Fruit fly (Drosophila melanogaster) whole organism, embryonic: ENCODE data around the gene CG5808.

Experiments
- ATbp ChIP-seq: fragments of 200-800 bp; sonication (Bioruptor generic); optimal IDR thresholded peaks from 2 replicates; lab custom pipeline; 2017; ENCODE audit warnings: missing biosample characterization, mild to moderate bottlenecking, missing genetic modification characterization, missing genetic modification reagents
- Aef1 ChIP-seq: fragments of 200-800 bp; sonication (Bioruptor generic); IDR thresholded peaks from 3 replicates; pipeline ENCODE4 v1.3.6; 2022; ENCODE audit warnings: missing biosample characterization, missing genetic modification characterization
- Atf-2 ChIP-seq: fragments of 200-800 bp; sonication (Bioruptor generic); optimal IDR thresholded peaks from 2 replicates; lab custom pipeline; 2016; ENCODE audit warnings: missing biosample characterization, missing genetic modification characterization
- Bdp1 ChIP-seq: fragments of 200-800 bp; sonication (Bioruptor generic); optimal IDR thresholded peaks from 3 replicates; lab custom pipeline; 2016; ENCODE audit warnings: missing biosample characterization, missing genetic modification characterization
- C15 ChIP-seq: fragments of 200-800 bp; sonication (Bioruptor generic); IDR thresholded peaks from 3 replicates; pipeline ENCODE4 v1.3.6; 2022; ENCODE audit warnings: missing biosample characterization, missing genetic modification characterization
- CG10366 ChIP-seq: fragments of 200-800 bp; sonication (Bioruptor generic); IDR thresholded peaks from 2 replicates; pipeline ENCODE4 v1.3.6; 2022; ENCODE audit warnings: missing biosample characterization, missing genetic modification characterization
- CG10462 ChIP-seq: fragments of 200-800 bp; sonication (Bioruptor generic); optimal IDR thresholded peaks from 2 replicates; lab custom pipeline; 2016; ENCODE audit warnings: missing biosample characterization, missing genetic modification characterization
- CG11085 ChIP-seq: fragments of 200-800 bp; sonication (Bioruptor generic); IDR thresholded peaks from 2 replicates; pipeline ENCODE4 v1.3.6; 2022; ENCODE audit warnings: missing biosample characterization, missing genetic modification characterization
- CG11398 ChIP-seq: fragments of 200-800 bp; sonication (Bioruptor generic); optimal IDR thresholded peaks from 2 replicates; lab custom pipeline; 2016; ENCODE audit warnings: missing biosample characterization, missing genetic modification characterization
- CG12299 ChIP-seq: fragments of 200-800 bp; sonication (Bioruptor generic); optimal IDR thresholded peaks from 2 replicates; lab custom pipeline; 2018; ENCODE audit warnings: missing biosample characterization, mild to moderate bottlenecking, missing genetic modification characterization
- CG12769 ChIP-seq: fragments of 200-800 bp; sonication (Bioruptor generic); optimal IDR thresholded peaks from 2 replicates; lab custom pipeline; 2019; ENCODE audit warnings: missing biosample characterization, mild to moderate bottlenecking, missing genetic modification characterization, moderate library complexity
- CG13424 ChIP-seq: fragments of 200-800 bp; sonication (Bioruptor generic); optimal IDR thresholded peaks from 2 replicates; lab custom pipeline; 2019; ENCODE audit warnings: missing biosample characterization, mild to moderate bottlenecking, missing genetic modification characterization, moderate library complexity
- CG13775 ChIP-seq: fragments of 200-800 bp; sonication (Bioruptor generic); optimal IDR thresholded peaks from 3 replicates; lab custom pipeline; 2017; ENCODE audit warnings: missing biosample characterization, mild to moderate bottlenecking, missing genetic modification characterization
- CG14014 ChIP-seq: fragments of 200-800 bp; sonication (Bioruptor generic); IDR thresholded peaks from 2 replicates; pipeline ENCODE4 v1.3.6; 2022; ENCODE audit warnings: missing biosample characterization, missing genetic modification characterization
- CG15011 ChIP-seq: fragments of 200-800 bp; sonication (Bioruptor generic); optimal IDR thresholded peaks from 3 replicates; lab custom pipeline; 2018; ENCODE audit warnings: missing biosample characterization, mild to moderate bottlenecking, missing genetic modification characterization
- CG15073 ChIP-seq: fragments of 200-800 bp; sonication (Bioruptor generic); optimal IDR thresholded peaks from 2 replicates; lab custom pipeline; 2016; ENCODE audit warnings: missing biosample characterization, missing genetic modification characterization
- CG15601 ChIP-seq: fragments of 200-800 bp; sonication (Bioruptor generic); optimal IDR thresholded peaks from 3 replicates; lab custom pipeline; 2019; ENCODE audit warnings: missing biosample characterization, mild to moderate bottlenecking, missing genetic modification characterization, moderate library complexity
- CG17802 ChIP-seq: fragments of 200-800 bp; sonication (Bioruptor generic); optimal IDR thresholded peaks from 2 replicates; lab custom pipeline; 2018; ENCODE audit warnings: missing biosample characterization, mild to moderate bottlenecking, missing genetic modification characterization, moderate library complexity
- CG18619 ChIP-seq: fragments of 200-800 bp; sonication (Bioruptor generic); optimal IDR thresholded peaks from 3 replicates; lab custom pipeline; 2017; ENCODE audit warnings: missing biosample characterization, mild to moderate bottlenecking, missing genetic modification characterization
- CG2875 ChIP-seq: fragments of 200-800 bp; sonication (Bioruptor generic); optimal IDR thresholded peaks from 2 replicates; lab custom pipeline; 2017; ENCODE audit warnings: missing biosample characterization, mild to moderate bottlenecking, missing genetic modification characterization, missing genetic modification reagents
- CG4328 ChIP-seq: fragments of 200-800 bp; sonication (Bioruptor generic); optimal IDR thresholded peaks from 3 replicates; lab custom pipeline; 2017; ENCODE audit warnings: missing biosample characterization, missing genetic modification reagents, missing genetic modification characterization
- CG6791 ChIP-seq: fragments of 200-800 bp; sonication (Bioruptor generic); IDR thresholded peaks from 3 replicates; pipeline ENCODE4 v1.3.6; 2022; ENCODE audit warnings: missing biosample characterization, missing genetic modification characterization; ENCODE audit not compliant: partially characterized antibody
- CG7786 ChIP-seq: fragments of 200-800 bp; sonication (Bioruptor generic); optimal IDR thresholded peaks from 2 replicates; lab custom pipeline; 2016; ENCODE audit warnings: missing biosample characterization, missing genetic modification characterization
- CG7963 ChIP-seq: fragments of 200-800 bp; sonication (Bioruptor generic); IDR thresholded peaks from 3 replicates; pipeline ENCODE4 v1.3.6; 2022; ENCODE audit warnings: missing biosample characterization, missing genetic modification characterization; ENCODE audit not compliant: partially characterized antibody
- CG8281 ChIP-seq: fragments of 200-800 bp; sonication (Bioruptor generic); optimal IDR thresholded peaks from 2 replicates; lab custom pipeline; 2018; ENCODE audit warnings: missing biosample characterization, mild to moderate bottlenecking, missing genetic modification characterization, moderate library complexity
- CG9727 ChIP-seq: fragments of 200-800 bp; sonication (Bioruptor generic); optimal IDR thresholded peaks from 3 replicates; lab custom pipeline; 2017; ENCODE audit warnings: missing biosample characterization, mild to moderate bottlenecking, missing genetic modification characterization
- D19A ChIP-seq: fragments of 200-800 bp; optimal IDR thresholded peaks from 3 replicates; lab custom pipeline; 2019; ENCODE audit warnings: missing biosample characterization, mild to moderate bottlenecking, missing genetic modification characterization, moderate library complexity
- Dref ChIP-seq: fragments of 200-800 bp; sonication (Bioruptor generic); IDR thresholded peaks from 2 replicates; pipeline ENCODE4 v1.3.6; 2022; ENCODE audit warnings: missing biosample characterization, missing genetic modification characterization
- Fer2 ChIP-seq: fragments of 200-800 bp; sonication (Bioruptor generic); optimal IDR thresholded peaks from 2 replicates; lab custom pipeline; 2018; ENCODE audit warnings: missing biosample characterization, mild to moderate bottlenecking, missing genetic modification characterization, moderate library complexity
- Fer3 ChIP-seq: fragments of 200-800 bp; sonication (Bioruptor generic); optimal IDR thresholded peaks from 2 replicates; lab custom pipeline; 2018; ENCODE audit warnings: missing biosample characterization, mild to moderate bottlenecking, missing genetic modification characterization, moderate library complexity
- HLHmδ ChIP-seq: fragments of 200-800 bp; sonication (Bioruptor generic); optimal IDR thresholded peaks from 2 replicates; lab custom pipeline; 2018; ENCODE audit warnings: missing biosample characterization, mild to moderate bottlenecking, missing genetic modification characterization, moderate library complexity
- Hr39 ChIP-seq: fragments of >200 bp; optimal IDR thresholded peaks from 2 replicates; lab custom pipeline; 2017
- Hr51 ChIP-seq, 2 experiments: fragments of 200-800 bp; sonication (Bioruptor generic); optimal IDR thresholded peaks; 2 replicates in 1 of 2; 3 replicates in 1 of 2; lab custom pipeline; 2016 to 2018; ENCODE audit warnings: missing biosample characterization in 2 of 2, missing genetic modification characterization in 2 of 2, mild to moderate bottlenecking in 1 of 2, moderate library complexity in 1 of 2
- Mad ChIP-seq: fragments of 200-800 bp; sonication (Bioruptor generic); optimal IDR thresholded peaks from 2 replicates; lab custom pipeline; 2016; ENCODE audit warnings: missing biosample characterization, missing genetic modification characterization
- Med ChIP-seq: fragments of 200-800 bp; sonication (Bioruptor generic); peaks from one replicate; lab custom pipeline; 2016; ENCODE audit warnings: missing biosample characterization, missing genetic modification characterization, mild to moderate bottlenecking, inconsistent platforms, moderate library complexity
- Oli ChIP-seq: fragments of 200-800 bp; sonication (Bioruptor generic); optimal IDR thresholded peaks from 2 replicates; lab custom pipeline; 2018; ENCODE audit warnings: missing biosample characterization, mild to moderate bottlenecking, missing genetic modification characterization, moderate library complexity
- Opbp ChIP-seq: fragments of 200-800 bp; sonication (Bioruptor generic); IDR thresholded peaks from 3 replicates; pipeline ENCODE4 v1.3.6; 2022; ENCODE audit warnings: missing biosample characterization, missing genetic modification characterization; ENCODE audit not compliant: partially characterized antibody
- Sin3A ChIP-seq: fragments of >200 bp; optimal IDR thresholded peaks from 2 replicates; lab custom pipeline; 2018
- TFAM ChIP-seq: fragments of 200-800 bp; sonication (Bioruptor generic); optimal IDR thresholded peaks from 2 replicates; lab custom pipeline; 2017; ENCODE audit warnings: missing biosample characterization, missing genetic modification characterization, inconsistent platforms
- ap ChIP-seq: fragments of 200-800 bp; sonication (Bioruptor generic); IDR thresholded peaks from 2 replicates; pipeline ENCODE4 v1.3.6; 2022; ENCODE audit warnings: missing biosample characterization, missing genetic modification characterization
- ase ChIP-seq: fragments of 200-800 bp; sonication (Bioruptor generic); IDR thresholded peaks from 3 replicates; pipeline ENCODE4 v1.3.6; 2022; ENCODE audit warnings: missing biosample characterization, missing genetic modification characterization
- croc ChIP-seq: fragments of 200-800 bp; sonication (Bioruptor generic); conservative IDR thresholded peaks from 3 replicates; pipeline ENCODE4 v1.3.6; 2022; ENCODE audit warnings: missing biosample characterization, missing genetic modification characterization
- crp ChIP-seq, 2 experiments: fragments of 200-800 bp; sonication (Bioruptor generic); optimal IDR thresholded peaks; 2 replicates in 1 of 2; 3 replicates in 1 of 2; lab custom pipeline; 2017; ENCODE audit warnings: missing biosample characterization in 2 of 2, missing genetic modification characterization in 2 of 2, mild to moderate bottlenecking in 1 of 2, moderate library complexity in 1 of 2
- dimm ChIP-seq: fragments of 200-800 bp; sonication (Bioruptor generic); IDR thresholded peaks from 2 replicates; pipeline ENCODE4 v1.3.6; 2022; ENCODE audit warnings: missing biosample characterization, missing genetic modification characterization
- gro ChIP-seq: fragments of 200-800 bp; sonication (Bioruptor generic); optimal IDR thresholded peaks from 2 replicates; lab custom pipeline; 2016; ENCODE audit warnings: missing biosample characterization, missing genetic modification characterization
- hbn ChIP-seq: fragments of 200-800 bp; sonication (Bioruptor generic); IDR thresholded peaks from 2 replicates; pipeline ENCODE4 v1.3.6; 2022; ENCODE audit warnings: missing biosample characterization, missing genetic modification characterization; ENCODE audit not compliant: partially characterized antibody
- jigr1 ChIP-seq: fragments of 200-800 bp; sonication (Bioruptor generic); IDR thresholded peaks from 3 replicates; pipeline ENCODE4 v1.3.6; 2022; ENCODE audit warnings: missing biosample characterization, missing genetic modification characterization
- knrl ChIP-seq: fragments of 200-800 bp; sonication (Bioruptor generic); IDR thresholded peaks from 3 replicates; pipeline ENCODE4 v1.3.6; 2022; ENCODE audit warnings: missing biosample characterization, missing genetic modification characterization; ENCODE audit not compliant: partially characterized antibody
- otp ChIP-seq: fragments of 200-800 bp; sonication (Bioruptor generic); IDR thresholded peaks from 3 replicates; pipeline ENCODE4, ENCODE4 v1.3.6; 2022; ENCODE audit warnings: missing biosample characterization, missing genetic modification characterization
- row ChIP-seq: fragments of 200-800 bp; sonication (Bioruptor generic); IDR thresholded peaks from 3 replicates; pipeline ENCODE4 v1.3.6; 2022; ENCODE audit warnings: missing biosample characterization, missing genetic modification characterization
- run ChIP-seq: fragments of 200-800 bp; sonication (Bioruptor generic); optimal IDR thresholded peaks from 3 replicates; lab custom pipeline; 2018; ENCODE audit warnings: missing biosample characterization, mild to moderate bottlenecking, missing genetic modification characterization
- twi ChIP-seq: fragments of 200-800 bp; optimal IDR thresholded peaks from 2 replicates; lab custom pipeline; 2019; ENCODE audit warnings: missing biosample characterization, mild to moderate bottlenecking, missing genetic modification characterization, moderate library complexity

The CG5808 gene

DNA sequence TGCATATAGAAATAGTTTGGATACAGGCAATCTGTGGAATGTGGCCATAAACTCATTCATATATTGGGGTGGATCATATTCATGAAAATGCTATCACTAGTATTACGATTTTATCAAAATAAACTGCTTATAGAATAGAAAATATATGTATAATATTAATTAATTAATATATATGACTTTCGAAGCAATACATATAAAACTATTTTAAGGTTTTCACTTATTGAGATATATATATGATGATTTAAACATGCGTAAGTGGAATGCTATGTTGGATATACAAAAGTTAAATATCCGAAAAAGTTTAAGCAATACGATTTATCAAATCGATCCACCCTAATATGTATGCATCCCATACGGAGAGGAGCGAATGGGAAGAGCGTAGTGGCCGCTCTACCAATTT lies 18.2 kb downstream of the CG5808 start (continued):
- TF ChIP-seq ap = no peak
- no peak for TF ChIP-seq C15 (GFP tag; lab: Robert Waterston, UW)
- TF ChIP-seq CG11085 = no peak
- TF ChIP-seq Hr39 (lab: Kevin White, UChicago) = no peak
- no peak for TF ChIP-seq CG2875
- TF ChIP-seq Med (GFP tag; lab: Kevin White, UChicago) = no peak
- TF ChIP-seq Dref = no peak
- no peak for TF ChIP-seq HLHmδ (GFP tag; lab: Kevin White, UChicago)
- TF ChIP-seq CG7963 (GFP tag; lab: Robert Waterston, UW) = no peak
- no peak for TF ChIP-seq CG12769
- TF ChIP-seq otp (GFP tag; lab: Robert Waterston, UW) = no peak
- no peak for TF ChIP-seq Mad (GFP tag; lab: Kevin White, UChicago)
- no peak for TF ChIP-seq twi (tag; lab: Kevin White, UChicago)
- no peak for TF ChIP-seq gro
- no peak for TF ChIP-seq CG9727 (GFP tag; lab: Kevin White, UChicago)
- no peak for TF ChIP-seq D19A (tag; lab: Kevin White, UChicago)
- no peak for TF ChIP-seq Fer3 (tag; lab: Kevin White, UChicago)
- TF ChIP-seq Opbp (GFP tag; lab: Robert Waterston, UW) = no peak
- TF ChIP-seq CG11398 (GFP tag; lab: Kevin White, UChicago) = no peak
- TF ChIP-seq row (GFP tag; lab: Robert Waterston, UW) = peak; percentile 16; the same call in 1 of the 3 replicates
- TF ChIP-seq Hr51 (GFP tag; optimal IDR thresholded peaks at IDR 0.05; lab: Kevin White, UChicago) = no peak
- no peak for TF ChIP-seq CG18619 (GFP tag; lab: Kevin White, UChicago)
- no peak for TF ChIP-seq CG4328 (GFP tag; lab: Kevin White, UChicago)
- no peak for TF ChIP-seq Aef1 (GFP tag; lab: Robert Waterston, UW)
- TF ChIP-seq CG7786 (GFP tag; lab: Kevin White, UChicago) = no peak
- no peak for TF ChIP-seq CG15011
- TF ChIP-seq CG10462 (GFP tag; lab: Kevin White, UChicago) = no peak
- TF ChIP-seq knrl (GFP tag; lab: Robert Waterston, UW) = no peak
- TF ChIP-seq Sin3A (lab: Kevin White, UChicago) = no peak
- TF ChIP-seq jigr1 (GFP tag; lab: Robert Waterston, UW) = no peak
- no peak for TF ChIP-seq CG8281 (tag; lab: Kevin White, UChicago)
- TF ChIP-seq CG12299 (tag; lab: Kevin White, UChicago) = no peak
- TF ChIP-seq crp (GFP tag; optimal IDR thresholded peaks at IDR 0.05; lab: Kevin White, UChicago) = no peak
- no peak for TF ChIP-seq CG10366
- peak; percentile 4 for TF ChIP-seq Oli (tag; lab: Kevin White, UChicago)
- no peak for TF ChIP-seq CG15601
- TF ChIP-seq CG13775 (GFP tag; lab: Kevin White, UChicago) = no peak
- no peak for TF ChIP-seq CG17802
- TF ChIP-seq Bdp1 (GFP tag; lab: Kevin White, UChicago) = no peak
- no peak for TF ChIP-seq TFAM (GFP tag; lab: Kevin White, UChicago)
- TF ChIP-seq croc (GFP tag; lab: Robert Waterston, UW) = no peak
- no peak for TF ChIP-seq Atf-2
- no peak for TF ChIP-seq Fer2 (tag; lab: Kevin White, UChicago)
- TF ChIP-seq CG14014 = no peak
- TF ChIP-seq ase = no peak
- no peak for TF ChIP-seq hbn (GFP tag; lab: Robert Waterston, UW)
- no peak for TF ChIP-seq CG6791 (GFP tag; lab: Robert Waterston, UW)
- TF ChIP-seq ATbp (GFP tag; lab: Kevin White, UChicago) = no peak
- no peak for TF ChIP-seq dimm (GFP tag; lab: Robert Waterston, UW)
- no peak for TF ChIP-seq CG15073
- TF ChIP-seq run (tag; lab: Kevin White, UChicago) = peak; percentile 30
- TF ChIP-seq CG13424 (tag; lab: Kevin White, UChicago) = peak; percentile 62
